Fruit fly (Drosophila melanogaster) whole organism: ENCODE measurements around the gene Rbp9.

Source experiments
- CG8478 ChIP-seq: fragments of >200 bp; optimal IDR thresholded peaks from 2 replicates; lab custom pipeline; 2018; ENCODE audit warnings: inconsistent platforms
- Dll ChIP-seq: fragments of >200 bp; optimal IDR thresholded peaks from 2 replicates; lab custom pipeline; 2017
- EcR ChIP-seq, 2 experiments: fragments of >200 bp; optimal IDR thresholded peaks; 2 replicates each; lab custom pipeline; 2017; ENCODE audit warnings: missing biosample characterization in 2 of 2, missing genetic modification characterization in 2 of 2, missing genetic modification reagents in 2 of 2
- pan ChIP-seq: fragments of >200 bp; optimal IDR thresholded peaks from 2 replicates; lab custom pipeline; 2017
- psq ChIP-seq: fragments of >200 bp; optimal IDR thresholded peaks from 2 replicates; lab custom pipeline; 2017
- usp ChIP-seq: fragments of >200 bp; optimal IDR thresholded peaks from 2 replicates; lab custom pipeline; 2017; ENCODE audit warnings: missing biosample characterization, missing genetic modification characterization, mixed read lengths

DNA sequence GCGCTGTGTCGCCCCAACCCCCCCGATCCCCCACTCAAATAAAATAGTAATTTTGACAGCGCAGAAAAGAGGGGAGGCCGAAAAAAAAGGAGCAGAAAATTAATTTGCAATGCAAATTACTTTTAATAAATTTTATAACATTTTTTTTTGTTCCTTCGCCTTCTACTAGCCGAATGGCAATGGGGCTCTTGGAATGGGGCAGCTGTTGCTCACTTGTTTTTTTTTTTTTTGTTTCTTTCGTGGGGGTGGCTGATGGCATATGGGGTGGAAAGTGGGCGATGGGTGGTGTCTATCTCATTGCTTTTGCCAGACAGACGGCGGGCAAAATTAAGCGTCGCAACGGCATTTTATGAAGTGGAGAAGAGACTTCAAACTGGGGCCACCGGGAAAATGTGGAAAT lies 33.9 kb upstream of the Rbp9 start:
- TF ChIP-seq CG8478 (no peak), pan (lab: Kevin White, UChicago) (no peak), psq (lab: Kevin White, UChicago) (no peak), usp (GFP tag; lab: Kevin White, UChicago) (no peak), Dll (lab: Kevin White, UChicago) (no peak), EcR (GFP tag; optimal IDR thresholded peaks at IDR 0.05; lab: Kevin White, UChicago) (no peak)
